Worm (Caenorhabditis elegans) whole organism, L4 larva: ENCODE results near the gene srj-21.
A peak's percentile ranks its signal among the peaks of the same experiment; 100 is the strongest.

ENCODE experiments used
- F26F4.8 ChIP-seq: fragments of 200-800 bp; sonication (Bioruptor generic); conservative IDR thresholded peaks from 2 replicates; pipeline ENCODE4 v1.3.6; 2022; ENCODE audit warnings: missing genetic modification characterization, missing compliant biosample characterization
- F37D6.2 ChIP-seq: sonication (generic microtip); optimal IDR thresholded peaks from 2 replicates; lab custom pipeline; 2016; ENCODE audit warnings: mild to moderate bottlenecking, missing genetic modification characterization, missing compliant biosample characterization
- F44E2.7 ChIP-seq: fragments of 200-800 bp; sonication (Bioruptor generic); IDR thresholded peaks from 2 replicates; pipeline ENCODE4 v2.1.2; 2022; ENCODE audit warnings: missing genetic modification characterization, missing compliant biosample characterization
- R02D3.7 ChIP-seq: fragments of 150-350 bp; sonication (generic microtip); optimal IDR thresholded peaks from 3 replicates; lab custom pipeline; 2014; ENCODE audit warnings: missing biosample characterization, missing genetic modification characterization
- T26A8.4 ChIP-seq: fragments of 200-800 bp; sonication (Bioruptor generic); IDR thresholded peaks from 2 replicates; pipeline ENCODE4 v1.3.6; 2022; ENCODE audit warnings: missing genetic modification characterization, missing compliant biosample characterization
- Y48G9A.11 ChIP-seq: fragments of 200-800 bp; sonication (Bioruptor generic); IDR thresholded peaks from 2 replicates; pipeline ENCODE4 v1.3.6; 2022; ENCODE audit warnings: missing genetic modification reagents, missing genetic modification characterization, missing compliant biosample characterization
- Y5F2A.4 ChIP-seq: fragments of 200-800 bp; sonication (Bioruptor generic); optimal IDR thresholded peaks from 2 replicates; lab custom pipeline; 2018; ENCODE audit warnings: mild to moderate bottlenecking, missing genetic modification characterization, missing compliant biosample characterization
- Y75B8A.6 ChIP-seq: fragments of 200-800 bp; sonication (Bioruptor generic); IDR thresholded peaks from 2 replicates; pipeline ENCODE4 v1.3.6; 2022; ENCODE audit warnings: missing genetic modification reagents, missing genetic modification characterization, missing compliant biosample characterization
- ZK337.2 ChIP-seq: fragments of 200-800 bp; sonication (Bioruptor generic); IDR thresholded peaks from 2 replicates; pipeline ENCODE4 v1.3.6; 2022; ENCODE audit warnings: missing genetic modification reagents, missing genetic modification characterization, missing compliant biosample characterization
- aha-1 ChIP-seq: fragments of 150-350 bp; peaks from one replicate; lab custom pipeline; 2014; ENCODE audit warnings: missing biosample characterization, missing genetic modification characterization
- ama-1 ChIP-seq: fragments of 150-350 bp; optimal IDR thresholded peaks from 2 replicates; lab custom pipeline; 2014; ENCODE audit warnings: inconsistent platforms, mixed read lengths
- arid-1 ChIP-seq: fragments of 200-800 bp; sonication (Bioruptor generic); conservative IDR thresholded peaks from 2 replicates; pipeline ENCODE4 v1.3.6; 2022; ENCODE audit warnings: missing genetic modification reagents, missing genetic modification characterization, missing compliant biosample characterization
- ceh-44 ChIP-seq: fragments of 200-800 bp; sonication (Bioruptor generic); IDR thresholded peaks from 2 replicates; pipeline ENCODE4 v1.3.6; 2022; ENCODE audit warnings: missing genetic modification reagents, missing genetic modification characterization, missing compliant biosample characterization
- cey-2 ChIP-seq: sonication (generic microtip); optimal IDR thresholded peaks from 3 replicates; lab custom pipeline; 2017; ENCODE audit warnings: missing genetic modification characterization, mild to moderate bottlenecking, missing compliant biosample characterization, antibody characterized with exemption, borderline replicate concordance; ENCODE audit not compliant: insufficient read depth
- dmd-8 ChIP-seq: fragments of 200-800 bp; sonication (Bioruptor generic); IDR thresholded peaks from 2 replicates; pipeline ENCODE4 v1.3.6; 2022; ENCODE audit warnings: missing genetic modification characterization, missing compliant biosample characterization
- duxl-1 ChIP-seq: sonication (generic microtip); optimal IDR thresholded peaks from 2 replicates; lab custom pipeline; 2016; ENCODE audit warnings: mild to moderate bottlenecking, missing genetic modification characterization, moderate library complexity, missing compliant biosample characterization; ENCODE audit not compliant: poor library complexity
- dve-1 ChIP-seq: sonication (generic microtip); optimal IDR thresholded peaks from 2 replicates; lab custom pipeline; 2017; ENCODE audit warnings: antibody characterized with exemption, mild to moderate bottlenecking, missing genetic modification characterization, missing compliant biosample characterization; ENCODE audit not compliant: insufficient read depth
- egl-43 ChIP-seq: fragments of 200-800 bp; sonication (Bioruptor generic); IDR thresholded peaks from 2 replicates; pipeline ENCODE4 v1.3.6; 2022; ENCODE audit warnings: missing genetic modification reagents, missing genetic modification characterization, missing compliant biosample characterization
- fos-1 ChIP-seq: fragments of 150-350 bp; optimal IDR thresholded peaks from 2 replicates; lab custom pipeline; 2014; ENCODE audit warnings: missing biosample characterization, missing genetic modification characterization
- hif-1 ChIP-seq, 2 experiments: sonication (generic microtip); optimal IDR thresholded peaks; 2 replicates each; lab custom pipeline; 2016 to 2017; ENCODE audit warnings: missing compliant biosample characterization in 2 of 2, missing genetic modification characterization in 2 of 2, missing genetic modification reagents in 2 of 2, missing genotype in 2 of 2, mild to moderate bottlenecking in 1 of 2
- hlh-30 ChIP-seq: sonication (generic microtip); optimal IDR thresholded peaks from 2 replicates; lab custom pipeline; 2017; ENCODE audit warnings: antibody characterized with exemption, mild to moderate bottlenecking, missing genetic modification characterization, missing compliant biosample characterization; ENCODE audit not compliant: insufficient read depth
- mdl-1 ChIP-seq, 2 experiments: fragments of 150-350 bp in 1 of 2; sonication (generic microtip) in 1 of 2; optimal IDR thresholded peaks; 2 replicates each; lab custom pipeline; 2014 to 2017; ENCODE audit warnings: missing biosample characterization in 2 of 2, missing genetic modification characterization in 2 of 2
- mep-1 ChIP-seq: fragments of 150-350 bp; sonication (generic microtip); optimal IDR thresholded peaks from 3 replicates; lab custom pipeline; 2014; ENCODE audit warnings: missing biosample characterization, missing genetic modification characterization
- nhr-25 ChIP-seq: sonication (generic microtip); optimal IDR thresholded peaks from 2 replicates; lab custom pipeline; 2017; ENCODE audit warnings: missing genetic modification characterization, mild to moderate bottlenecking, missing compliant biosample characterization, antibody characterized with exemption, moderate library complexity, borderline replicate concordance; ENCODE audit not compliant: insufficient read depth
- nhr-28 ChIP-seq: fragments of 150-350 bp; optimal IDR thresholded peaks from 2 replicates; lab custom pipeline; 2014; ENCODE audit warnings: missing biosample characterization, missing genetic modification characterization
- nhr-41 ChIP-seq: fragments of 200-800 bp; sonication (Bioruptor generic); IDR thresholded peaks from 2 replicates; pipeline ENCODE4 v1.3.6; 2022; ENCODE audit warnings: missing genetic modification reagents, missing genetic modification characterization, missing compliant biosample characterization
- pha-4 ChIP-seq, 2 experiments: fragments of 150-350 bp in 1 of 2; fragments of 200-800 bp in 1 of 2; sonication (Bioruptor generic) in 1 of 2; IDR thresholded peaks in 1 of 2; optimal IDR thresholded peaks in 1 of 2; 2 replicates each; pipeline versions ENCODE4 v1.3.6 to Lab custom; 2014 to 2022; ENCODE audit warnings: missing genetic modification characterization in 2 of 2, missing genetic modification reagents in 2 of 2, missing biosample characterization in 1 of 2, missing compliant biosample characterization in 1 of 2
- saeg-2 ChIP-seq: fragments of 200-800 bp; sonication (Bioruptor generic); IDR thresholded peaks from 2 replicates; pipeline ENCODE4 v1.3.6; 2022; ENCODE audit warnings: missing genetic modification reagents, missing genetic modification characterization, missing compliant biosample characterization
- sdz-12 ChIP-seq: fragments of 200-800 bp; sonication (Bioruptor generic); optimal IDR thresholded peaks from 2 replicates; lab custom pipeline; 2018; ENCODE audit warnings: mild to moderate bottlenecking, missing genetic modification characterization, missing compliant biosample characterization
- set-16 ChIP-seq: fragments of 200-800 bp; sonication (Bioruptor generic); IDR thresholded peaks from 2 replicates; pipeline ENCODE4 v1.3.6; 2022; ENCODE audit warnings: missing genetic modification reagents, missing genetic modification characterization, missing compliant biosample characterization
- skn-1 ChIP-seq: fragments of 150-350 bp; optimal IDR thresholded peaks from 2 replicates; lab custom pipeline; 2014; ENCODE audit warnings: missing biosample characterization, missing genetic modification characterization
- tra-1 ChIP-seq: fragments of 200-800 bp; sonication (Bioruptor generic); IDR thresholded peaks from 2 replicates; pipeline ENCODE4 v1.3.6; 2022; ENCODE audit warnings: missing genetic modification reagents, missing genetic modification characterization, missing compliant biosample characterization
- unc-62 ChIP-seq, 3 experiments: fragments of 150-350 bp in 1 of 3; sonication (generic microtip); optimal IDR thresholded peaks in 2 of 3; peaks in 1 of 3; 1 replicate in 1 of 3; 2 replicates in 2 of 3; lab custom pipeline; 2014 to 2017; ENCODE audit warnings: missing biosample characterization in 3 of 3, missing genetic modification characterization in 3 of 3, missing genetic modification reagents in 3 of 3, missing genotype in 1 of 3
- vab-7 ChIP-seq: fragments of 200-800 bp; sonication (Bioruptor generic); IDR thresholded peaks from 2 replicates; pipeline ENCODE4 v1.3.6; 2022; ENCODE audit warnings: missing genetic modification reagents, missing genetic modification characterization, missing compliant biosample characterization
- zag-1 ChIP-seq: fragments of 150-350 bp; optimal IDR thresholded peaks from 2 replicates; lab custom pipeline; 2014; ENCODE audit warnings: missing biosample characterization, missing genetic modification characterization
- zfp-3 ChIP-seq: fragments of 200-800 bp; sonication (Bioruptor generic); conservative IDR thresholded peaks from 2 replicates; pipeline ENCODE4 v1.3.6; 2022; ENCODE audit warnings: missing genetic modification reagents, missing genetic modification characterization, missing compliant biosample characterization
- zip-11 ChIP-seq: fragments of 200-800 bp; sonication (Bioruptor generic); IDR thresholded peaks from 2 replicates; pipeline ENCODE4 v1.3.6; 2022; ENCODE audit warnings: missing genetic modification characterization, missing compliant biosample characterization

The srj-21 gene

DNA sequence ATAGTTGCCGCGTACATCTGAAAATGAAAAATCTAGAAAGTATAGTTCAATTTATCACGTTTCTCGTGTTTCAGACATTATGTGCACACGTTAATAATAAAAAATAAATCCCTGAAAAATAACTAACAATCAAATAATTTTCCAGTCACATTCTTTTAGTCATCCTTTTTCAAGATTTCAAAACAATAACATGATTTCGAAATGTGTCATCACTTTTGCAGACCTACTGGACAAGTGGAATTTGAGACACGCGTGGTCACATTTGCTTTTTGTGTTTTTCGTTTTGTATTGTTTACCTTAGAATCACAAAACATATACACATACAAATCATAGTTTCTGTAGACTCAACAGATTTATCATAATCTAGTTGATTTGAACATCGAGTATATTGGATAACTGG is 35.7 kb upstream of the srj-21 start:
- TF ChIP-seq pha-4 (GFP tag; IDR thresholded peaks at IDR 0.05; lab: Robert Waterston, UW) = no peak
- no peak for TF ChIP-seq pha-4 (tag; optimal IDR thresholded peaks at IDR 0.05; lab: Kevin White, UChicago)
- TF ChIP-seq hlh-30 (tag; lab: Kevin White, UChicago) = peak; percentile 22

DNA sequence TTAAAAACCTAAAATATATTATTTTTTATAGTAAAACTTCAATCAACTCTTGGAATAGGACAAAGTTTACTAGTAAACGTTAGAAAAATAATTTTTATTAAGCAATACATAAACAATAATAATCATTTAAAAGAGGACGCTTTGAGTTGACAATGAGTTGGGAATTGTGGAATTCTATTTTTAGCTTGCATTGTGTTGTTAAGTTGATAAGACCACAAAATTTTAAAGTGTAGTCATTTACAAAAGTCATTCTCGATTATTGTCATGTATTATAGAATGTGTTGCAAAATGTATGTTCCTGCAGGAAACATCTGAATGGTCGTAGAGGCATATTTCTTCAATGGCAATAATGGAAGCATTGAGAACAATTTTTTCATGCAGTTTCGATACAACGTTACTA is 34.1 kb upstream of the srj-21 start:
- TF ChIP-seq dve-1 (tag; lab: Kevin White, UChicago) (peak; percentile 50), aha-1 (tag; lab: Kevin White, UChicago) (no peak), nhr-28 (tag; lab: Kevin White, UChicago) (peak; percentile 72), nhr-41 (GFP tag; lab: Robert Waterston, UW) (no peak)

- TF ChIP-seq egl-43 = 0 out of 2 replicates have a peak, but pooled peaks have one; percentile 21
- no peak for TF ChIP-seq cey-2
- TF ChIP-seq nhr-25 (tag; lab: Kevin White, UChicago) = no peak
- no peak for TF ChIP-seq duxl-1
- peak; percentile 46; the same call in 1 of the 2 replicates for TF ChIP-seq saeg-2 (GFP tag; lab: Robert Waterston, UW)
- peak; percentile 33 for TF ChIP-seq ama-1 (lab: Kevin White, UChicago)
- no peak for TF ChIP-seq fos-1
- TF ChIP-seq F37D6.2 (tag; lab: Kevin White, UChicago) = peak; percentile 18
- peak in 1 of 2 experiments; percentile 12 for TF ChIP-seq hif-1 (tag; optimal IDR thresholded peaks at IDR 0.05; lab: Kevin White, UChicago)
- TF ChIP-seq F44E2.7 (GFP tag; lab: Robert Waterston, UW) = no peak
- TF ChIP-seq skn-1 (tag; lab: Kevin White, UChicago) = no peak
- TF ChIP-seq sdz-12 (GFP tag; lab: Kevin White, UChicago) = peak; percentile 4
- TF ChIP-seq mep-1 (tag; lab: Kevin White, UChicago) = peak; percentile 47
- TF ChIP-seq zfp-3 (GFP tag; lab: Robert Waterston, UW) = 0 out of 2 replicates have a peak, but pooled peaks have one; percentile 47
- TF ChIP-seq zag-1 (tag; lab: Kevin White, UChicago) = peak; percentile 36
- no peak for TF ChIP-seq tra-1
- TF ChIP-seq ceh-44 (GFP tag; lab: Robert Waterston, UW) = no peak
- TF ChIP-seq arid-1 (GFP tag; lab: Robert Waterston, UW) = 0 out of 2 replicates have a peak, but pooled peaks have one; percentile 54
- peak; percentile 31 for TF ChIP-seq Y5F2A.4 (GFP tag; lab: Kevin White, UChicago)
- TF ChIP-seq Y75B8A.6 (GFP tag; lab: Robert Waterston, UW) = no peak
- no peak for TF ChIP-seq F26F4.8 (GFP tag; lab: Robert Waterston, UW)
- no peak for TF ChIP-seq dmd-8
- no peak for TF ChIP-seq R02D3.7 (tag; lab: Kevin White, UChicago)
- peak; percentile 21; the same call in 1 of the 2 replicates for TF ChIP-seq T26A8.4 (GFP tag; lab: Robert Waterston, UW)
- no peak; the same call in 1 of the 2 replicates for TF ChIP-seq pha-4 (GFP tag; IDR thresholded peaks at IDR 0.05; lab: Robert Waterston, UW)
- no peak for TF ChIP-seq pha-4 (tag; optimal IDR thresholded peaks at IDR 0.05; lab: Kevin White, UChicago)
- TF ChIP-seq unc-62 (GFP tag; optimal IDR thresholded peaks at IDR 0.05 in 1 of 2; lab: Kevin White, UChicago) = peak in 1 of 2 experiments; percentile 98
- TF ChIP-seq unc-62 (tag; optimal IDR thresholded peaks at IDR 0.05; lab: Kevin White, UChicago) = no peak
- TF ChIP-seq vab-7 (GFP tag; lab: Robert Waterston, UW) = 0 out of 2 replicates have a peak, but pooled peaks have one; percentile 35
- no peak for TF ChIP-seq ZK337.2 (GFP tag; lab: Robert Waterston, UW)
- TF ChIP-seq mdl-1 (tag; optimal IDR thresholded peaks at IDR 0.05; lab: Kevin White, UChicago) = no peak
- TF ChIP-seq set-16 = no peak
- peak; percentile 26; the same call in 1 of the 2 replicates for TF ChIP-seq Y48G9A.11 (GFP tag; lab: Robert Waterston, UW)
- TF ChIP-seq zip-11 (GFP tag; lab: Robert Waterston, UW) = 0 out of 2 replicates have a peak, but pooled peaks have one; percentile 23
These were observed 33.1 kb upstream of the srj-21 start for ce11 chrV:10711829-10712607.
